Worm (Caenorhabditis elegans): Measurements from ENCODE around the gene srh-15.

srh-15 gene

DNA sequence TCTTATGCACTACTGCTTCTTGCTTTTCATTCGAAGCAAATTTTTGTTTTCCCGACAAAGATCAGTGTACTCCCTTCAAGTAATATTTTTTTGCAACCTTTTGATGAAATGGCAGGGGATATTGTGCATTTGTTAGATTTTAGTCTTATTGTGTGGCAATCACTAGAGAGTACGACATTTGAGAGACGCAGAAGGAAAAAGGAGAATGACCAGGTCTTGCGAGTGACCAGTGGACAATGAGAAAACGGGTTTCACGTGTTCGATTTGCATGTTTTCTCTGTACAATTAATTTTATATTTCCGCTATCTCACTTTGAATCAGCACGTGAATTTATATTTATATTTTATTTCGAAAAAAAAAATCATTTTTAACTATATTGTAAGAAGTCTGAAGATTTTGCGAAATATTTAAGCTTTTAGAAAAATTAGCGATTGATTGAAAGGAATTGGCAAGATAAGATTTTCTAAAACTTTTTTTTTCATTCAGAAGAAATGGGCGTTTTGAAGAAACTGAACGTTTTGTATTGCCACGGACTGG, 15.2 kb downstream of the srh-15 start, which contains the start of gene C50B6.9:
Gene C50B6.9, plus strand, starts transcription at position 487 of the 537 bp plus-strand sequence.
- TF ChIP-seq scrt-1 (GFP tag; IDR thresholded peaks at IDR 0.05) (no peak), hmg-4 (GFP tag; optimal IDR thresholded peaks at IDR 0.05) (no peak), tra-4 (tag; optimal IDR thresholded peaks at IDR 0.05) (no peak), aly-1 (tag; optimal IDR thresholded peaks at IDR 0.05) (no peak), ceh-36 (tag; optimal IDR thresholded peaks at IDR 0.05) (no peak), hnd-1 (tag; optimal IDR thresholded peaks at IDR 0.05) (no peak), ceh-13 (GFP tag; optimal IDR thresholded peaks at IDR 0.05) (no peak), tbx-11 (GFP tag; IDR thresholded peaks at IDR 0.05) (no peak), ama-1 (optimal IDR thresholded peaks at IDR 0.05) (no peak)

ce11 chrV:13338037-13338436, 17.3 kb downstream of the srh-15 start:
- TF ChIP-seq tra-4 (tag; optimal IDR thresholded peaks at IDR 0.05) (no peak), aly-1 (tag; optimal IDR thresholded peaks at IDR 0.05) (no peak), scrt-1 (GFP tag; IDR thresholded peaks at IDR 0.05) (no peak), flt-1 (GFP tag; IDR thresholded peaks at IDR 0.05) (no peak), hmbx-1 (tag; optimal IDR thresholded peaks at IDR 0.05) (no peak), pes-1 (GFP tag; IDR thresholded peaks at IDR 0.05) (no peak), hnd-1 (tag; optimal IDR thresholded peaks at IDR 0.05) (no peak), sea-1 (GFP tag; conservative IDR thresholded peaks at IDR 0.05) (no peak), ceh-36 (tag; optimal IDR thresholded peaks at IDR 0.05) (no peak), tbx-37 (GFP tag; conservative IDR thresholded peaks at IDR 0.05) (no peak), F13C5.2 (tag; optimal IDR thresholded peaks at IDR 0.05) (no peak), B0310.2 (tag; optimal IDR thresholded peaks at IDR 0.05) (no peak), ets-7 (tag; optimal IDR thresholded peaks at IDR 0.05) (no peak), ceh-13 (GFP tag; optimal IDR thresholded peaks at IDR 0.05) (no peak), tbx-11 (GFP tag; IDR thresholded peaks at IDR 0.05) (no peak), ama-1 (optimal IDR thresholded peaks at IDR 0.05) (no peak), hmg-4 (GFP tag; optimal IDR thresholded peaks at IDR 0.05) (no peak)

- TF ChIP-seq aly-1 (tag; optimal IDR thresholded peaks at IDR 0.05) = no peak
- no peak for TF ChIP-seq tra-4 (tag; optimal IDR thresholded peaks at IDR 0.05)
- TF ChIP-seq tbx-37 (GFP tag; conservative IDR thresholded peaks at IDR 0.05) = no peak
- no peak for TF ChIP-seq hmg-4 (GFP tag; optimal IDR thresholded peaks at IDR 0.05)
- TF ChIP-seq ceh-13 (GFP tag; optimal IDR thresholded peaks at IDR 0.05) = no peak
- no peak for TF ChIP-seq hnd-1 (tag; optimal IDR thresholded peaks at IDR 0.05)
Observed at ce11 chrV:13339633-13340290, 19.0 kb downstream of the srh-15 start, which contains the start of the genes str-4 and lgc-48. str-4 (minus strand) TSS chrV:13339733. lgc-48 (plus strand) TSS chrV:13340240.

ce11 chrV:13342235-13342634, 21.5 kb downstream of the srh-15 start:
- TF ChIP-seq pes-1 (GFP tag; IDR thresholded peaks at IDR 0.05) (no peak), ets-7 (tag; optimal IDR thresholded peaks at IDR 0.05) (no peak), hnd-1 (tag; optimal IDR thresholded peaks at IDR 0.05) (no peak), F13C5.2 (tag; optimal IDR thresholded peaks at IDR 0.05) (no peak), tbx-37 (GFP tag; conservative IDR thresholded peaks at IDR 0.05) (no peak), flt-1 (GFP tag; IDR thresholded peaks at IDR 0.05) (no peak), ceh-36 (tag; optimal IDR thresholded peaks at IDR 0.05) (no peak), hmbx-1 (tag; optimal IDR thresholded peaks at IDR 0.05) (no peak), aly-1 (tag; optimal IDR thresholded peaks at IDR 0.05) (no peak), scrt-1 (GFP tag; IDR thresholded peaks at IDR 0.05) (no peak), tra-4 (tag; optimal IDR thresholded peaks at IDR 0.05) (no peak)

DNA sequence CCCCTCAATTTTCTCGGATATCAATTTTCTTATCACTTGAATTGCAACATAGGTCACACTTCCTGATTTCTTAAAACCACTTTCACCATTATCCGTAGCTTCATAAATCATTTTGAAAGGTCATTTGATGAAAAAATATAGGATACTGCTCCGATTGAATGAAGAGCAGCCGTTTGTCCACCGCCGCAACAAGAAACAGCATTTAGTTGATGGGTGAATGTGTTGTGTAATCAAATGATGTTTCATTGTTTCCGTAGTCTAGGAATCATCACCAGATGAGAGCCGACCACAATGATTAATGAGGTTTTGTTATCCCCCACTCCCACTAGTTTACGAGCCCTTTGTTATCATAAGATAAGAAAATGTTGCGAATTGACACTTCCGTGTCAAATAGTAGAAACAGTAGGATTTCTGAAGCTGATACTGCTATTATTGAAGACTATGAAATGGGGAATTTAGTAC, 25.1 kb downstream of the srh-15 start, which contains the start of gene twk-43:
Gene twk-43, plus strand, starts transcription at position 412 of the 462 bp plus-strand sequence.
- TF ChIP-seq hmg-4 (GFP tag; optimal IDR thresholded peaks at IDR 0.05) (no peak), pes-1 (GFP tag; IDR thresholded peaks at IDR 0.05) (no peak), hnd-1 (tag; optimal IDR thresholded peaks at IDR 0.05) (no peak), tbx-11 (GFP tag; IDR thresholded peaks at IDR 0.05) (no peak), ceh-36 (tag; optimal IDR thresholded peaks at IDR 0.05) (no peak), ets-7 (tag; optimal IDR thresholded peaks at IDR 0.05) (no peak), tra-4 (tag; optimal IDR thresholded peaks at IDR 0.05) (no peak), B0310.2 (tag; optimal IDR thresholded peaks at IDR 0.05) (no peak)

DNA sequence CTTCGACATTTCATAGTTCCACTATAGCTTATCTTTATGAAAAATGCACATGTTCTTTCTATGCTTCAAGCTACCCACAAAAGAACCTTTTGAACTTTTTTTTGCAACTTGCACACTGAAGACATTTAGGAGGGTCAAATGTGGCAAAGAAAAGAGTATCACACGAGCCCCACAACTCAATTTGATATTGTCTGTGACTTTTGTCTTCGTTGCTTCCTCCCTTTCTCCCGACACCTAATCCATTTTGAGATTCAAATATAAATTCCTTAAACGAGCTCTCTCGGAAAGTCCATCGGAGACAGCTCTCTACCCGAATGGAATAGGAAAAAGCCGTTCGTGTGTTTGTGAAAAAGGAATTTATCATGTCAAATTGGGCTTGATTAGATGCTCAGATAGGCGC, 29.5 kb downstream of the srh-15 start:
- no peak for TF ChIP-seq hmg-4 (GFP tag; optimal IDR thresholded peaks at IDR 0.05)
- TF ChIP-seq hmbx-1 (tag; optimal IDR thresholded peaks at IDR 0.05) = no peak
- TF ChIP-seq tbx-11 (GFP tag; IDR thresholded peaks at IDR 0.05) = no peak
- no peak for TF ChIP-seq pes-1 (GFP tag; IDR thresholded peaks at IDR 0.05)
- TF ChIP-seq tra-4 (tag; optimal IDR thresholded peaks at IDR 0.05) = no peak
- no peak for TF ChIP-seq tbx-37 (GFP tag; conservative IDR thresholded peaks at IDR 0.05)
- no peak for TF ChIP-seq hnd-1 (tag; optimal IDR thresholded peaks at IDR 0.05)
- TF ChIP-seq sea-1 (GFP tag; conservative IDR thresholded peaks at IDR 0.05) = no peak
- TF ChIP-seq flt-1 (GFP tag; IDR thresholded peaks at IDR 0.05) = no peak
- no peak for TF ChIP-seq aly-1 (tag; optimal IDR thresholded peaks at IDR 0.05)
- no peak for TF ChIP-seq ceh-13 (GFP tag; optimal IDR thresholded peaks at IDR 0.05)
- no peak for TF ChIP-seq B0310.2 (tag; optimal IDR thresholded peaks at IDR 0.05)
- no peak for TF ChIP-seq ama-1 (optimal IDR thresholded peaks at IDR 0.05)
- TF ChIP-seq ets-7 (tag; optimal IDR thresholded peaks at IDR 0.05) = no peak
- no peak for TF ChIP-seq F13C5.2 (tag; optimal IDR thresholded peaks at IDR 0.05)
- no peak for TF ChIP-seq scrt-1 (GFP tag; IDR thresholded peaks at IDR 0.05)
- TF ChIP-seq ceh-36 (tag; optimal IDR thresholded peaks at IDR 0.05) = no peak

DNA sequence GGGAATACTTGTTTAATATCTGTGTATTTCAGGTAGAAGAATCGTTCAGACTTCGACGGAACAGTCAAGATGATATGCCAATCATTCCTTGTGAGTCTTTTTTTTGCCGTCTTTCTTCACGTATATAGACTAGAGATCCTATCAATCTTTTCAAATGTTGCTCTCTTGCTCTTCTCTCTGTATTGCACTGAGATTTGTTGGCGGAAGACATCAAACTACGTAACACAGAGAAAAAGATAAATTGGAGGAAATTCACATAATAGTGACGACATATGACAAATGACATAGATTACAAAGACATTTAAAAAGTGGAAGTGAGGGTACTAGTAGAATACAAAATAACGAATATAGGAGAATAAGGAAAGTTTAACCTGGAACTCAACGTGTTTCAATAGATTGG, 31.0 kb downstream of the srh-15 start:
- TF ChIP-seq ceh-36 (tag; optimal IDR thresholded peaks at IDR 0.05) = no peak
- no peak for TF ChIP-seq pes-1 (GFP tag; IDR thresholded peaks at IDR 0.05)
- no peak for TF ChIP-seq F13C5.2 (tag; optimal IDR thresholded peaks at IDR 0.05)
- TF ChIP-seq tbx-37 (GFP tag; conservative IDR thresholded peaks at IDR 0.05) = no peak
- no peak for TF ChIP-seq sea-1 (GFP tag; conservative IDR thresholded peaks at IDR 0.05)
- TF ChIP-seq hmbx-1 (tag; optimal IDR thresholded peaks at IDR 0.05) = no peak
- no peak for TF ChIP-seq ama-1 (optimal IDR thresholded peaks at IDR 0.05)
- no peak for TF ChIP-seq ceh-13 (GFP tag; optimal IDR thresholded peaks at IDR 0.05)
- TF ChIP-seq hmg-4 (GFP tag; optimal IDR thresholded peaks at IDR 0.05) = no peak
- no peak for TF ChIP-seq tbx-11 (GFP tag; IDR thresholded peaks at IDR 0.05)
- no peak for TF ChIP-seq aly-1 (tag; optimal IDR thresholded peaks at IDR 0.05)
- TF ChIP-seq flt-1 (GFP tag; IDR thresholded peaks at IDR 0.05) = no peak
- no peak for TF ChIP-seq B0310.2 (tag; optimal IDR thresholded peaks at IDR 0.05)
- TF ChIP-seq hnd-1 (tag; optimal IDR thresholded peaks at IDR 0.05) = no peak
